Fruit fly (Drosophila melanogaster) whole organism: Measurements from ENCODE around the gene promL.

Experiments used
- CG8478 ChIP-seq: fragments of >200 bp; optimal IDR thresholded peaks from 2 replicates; lab custom pipeline; 2018; ENCODE audit warnings: inconsistent platforms
- Dll ChIP-seq: fragments of >200 bp; optimal IDR thresholded peaks from 2 replicates; lab custom pipeline; 2017
- EcR ChIP-seq, 2 experiments: fragments of >200 bp; optimal IDR thresholded peaks; 2 replicates each; lab custom pipeline; 2017; ENCODE audit warnings: missing biosample characterization in 2 of 2, missing genetic modification characterization in 2 of 2, missing genetic modification reagents in 2 of 2
- psq ChIP-seq: fragments of >200 bp; optimal IDR thresholded peaks from 2 replicates; lab custom pipeline; 2017

DNA sequence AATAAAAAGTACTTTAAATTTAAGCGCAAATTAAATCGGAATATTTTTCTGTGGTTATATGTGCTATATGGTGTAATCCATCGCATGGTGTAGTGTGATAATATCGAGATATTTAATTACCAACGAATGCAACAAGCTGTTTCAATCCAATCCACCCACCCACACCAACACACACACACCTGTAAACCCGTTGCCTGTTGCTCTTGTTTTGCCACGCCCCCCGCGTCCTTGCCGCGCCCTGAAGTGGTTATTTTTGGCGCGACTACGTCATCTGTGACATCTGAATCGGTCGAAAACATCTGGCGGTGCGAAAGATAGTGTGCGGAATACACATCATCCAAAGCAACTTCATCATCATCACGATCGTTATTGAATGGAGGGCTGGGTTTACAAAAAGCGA lies 37.9 kb upstream of the promL start:
- no peak for TF ChIP-seq EcR (GFP tag; optimal IDR thresholded peaks at IDR 0.05; lab: Kevin White, UChicago)
- no peak for TF ChIP-seq CG8478 (lab: Kevin White, UChicago)
- TF ChIP-seq Dll (lab: Kevin White, UChicago): no peak
- no peak for TF ChIP-seq psq (lab: Kevin White, UChicago)
